Worm (Caenorhabditis elegans) whole organism, late embryonic: ENCODE measurements around the gene asns-2.

Source experiments
- F13H6.1 ChIP-seq: sonication (generic microtip); optimal IDR thresholded peaks from 2 replicates; lab custom pipeline; 2016; ENCODE audit warnings: missing genetic modification characterization, missing compliant biosample characterization
- K09A11.1 ChIP-seq: sonication (generic microtip); optimal IDR thresholded peaks from 2 replicates; lab custom pipeline; 2017; ENCODE audit warnings: antibody characterized with exemption, mild to moderate bottlenecking, missing genetic modification characterization, missing compliant biosample characterization; ENCODE audit not compliant: insufficient read depth
- T23F11.4 ChIP-seq: fragments of 200-800 bp; sonication (Bioruptor generic); optimal IDR thresholded peaks from 2 replicates; lab custom pipeline; 2018; ENCODE audit warnings: mild to moderate bottlenecking, missing genetic modification characterization, missing compliant biosample characterization
- ceh-18 ChIP-seq: sonication (generic microtip); optimal IDR thresholded peaks from 2 replicates; lab custom pipeline; 2016; ENCODE audit warnings: missing genetic modification characterization, missing compliant biosample characterization
- ceh-19 ChIP-seq: fragments of 200-800 bp; sonication (Bioruptor generic); optimal IDR thresholded peaks from 2 replicates; lab custom pipeline; 2018; ENCODE audit warnings: mild to moderate bottlenecking, missing genetic modification characterization, missing compliant biosample characterization
- ceh-22 ChIP-seq: sonication (generic microtip); optimal IDR thresholded peaks from 2 replicates; lab custom pipeline; 2017; ENCODE audit warnings: missing biosample characterization, missing genetic modification characterization
- ceh-30 ChIP-seq: fragments of 150-350 bp; optimal IDR thresholded peaks from 2 replicates; lab custom pipeline; 2014; ENCODE audit warnings: missing biosample characterization, missing genetic modification characterization
- ceh-6 ChIP-seq: fragments of 200-800 bp; sonication (Bioruptor generic); optimal IDR thresholded peaks from 2 replicates; lab custom pipeline; 2018; ENCODE audit warnings: mild to moderate bottlenecking, missing genetic modification characterization, missing compliant biosample characterization
- elt-2 ChIP-seq: sonication (generic microtip); optimal IDR thresholded peaks from 2 replicates; lab custom pipeline; 2016; ENCODE audit warnings: missing genetic modification reagents, missing genetic modification characterization, missing compliant biosample characterization
- elt-4 ChIP-seq: sonication (generic microtip); optimal IDR thresholded peaks from 2 replicates; lab custom pipeline; 2016; ENCODE audit warnings: missing genetic modification characterization, missing compliant biosample characterization
- eyg-1 ChIP-seq: sonication (generic microtip); optimal IDR thresholded peaks from 2 replicates; lab custom pipeline; 2016; ENCODE audit warnings: missing genotype, missing genetic modification characterization, missing compliant biosample characterization
- hlh-15 ChIP-seq: sonication (generic microtip); optimal IDR thresholded peaks from 2 replicates; lab custom pipeline; 2016; ENCODE audit warnings: missing genetic modification characterization, missing compliant biosample characterization
- hlh-6 ChIP-seq: sonication (generic microtip); optimal IDR thresholded peaks from 2 replicates; lab custom pipeline; 2016; ENCODE audit warnings: missing genotype, missing genetic modification characterization, missing compliant biosample characterization
- hlh-8 ChIP-seq: sonication (generic microtip); optimal IDR thresholded peaks from 2 replicates; lab custom pipeline; 2016; ENCODE audit warnings: missing genotype, missing genetic modification characterization, missing compliant biosample characterization
- nhr-232 ChIP-seq: sonication (generic microtip); optimal IDR thresholded peaks from 2 replicates; lab custom pipeline; 2016; ENCODE audit warnings: missing genetic modification characterization, missing compliant biosample characterization
- ref-2 ChIP-seq: sonication (generic microtip); optimal IDR thresholded peaks from 2 replicates; lab custom pipeline; 2016; ENCODE audit warnings: missing genetic modification characterization, missing compliant biosample characterization
- sox-4 ChIP-seq: sonication (generic microtip); optimal IDR thresholded peaks from 2 replicates; lab custom pipeline; 2017; ENCODE audit warnings: mild to moderate bottlenecking, missing genetic modification characterization, inconsistent platforms, missing compliant biosample characterization
- syd-9 ChIP-seq: sonication (generic microtip); optimal IDR thresholded peaks from 2 replicates; lab custom pipeline; 2016; ENCODE audit warnings: mild to moderate bottlenecking, missing genetic modification characterization, moderate library complexity, missing compliant biosample characterization
- ttx-3 ChIP-seq: sonication (generic microtip); optimal IDR thresholded peaks from 2 replicates; lab custom pipeline; 2016; ENCODE audit warnings: missing genetic modification reagents, missing genetic modification characterization, missing compliant biosample characterization
- unc-42 ChIP-seq: sonication (generic microtip); optimal IDR thresholded peaks from 2 replicates; lab custom pipeline; 2016; ENCODE audit warnings: missing genotype, missing genetic modification characterization, missing compliant biosample characterization
- unc-55 ChIP-seq: sonication (generic microtip); optimal IDR thresholded peaks from 2 replicates; lab custom pipeline; 2017; ENCODE audit warnings: missing biosample characterization, missing genetic modification reagents, missing genetic modification characterization

Gene asns-2

DNA sequence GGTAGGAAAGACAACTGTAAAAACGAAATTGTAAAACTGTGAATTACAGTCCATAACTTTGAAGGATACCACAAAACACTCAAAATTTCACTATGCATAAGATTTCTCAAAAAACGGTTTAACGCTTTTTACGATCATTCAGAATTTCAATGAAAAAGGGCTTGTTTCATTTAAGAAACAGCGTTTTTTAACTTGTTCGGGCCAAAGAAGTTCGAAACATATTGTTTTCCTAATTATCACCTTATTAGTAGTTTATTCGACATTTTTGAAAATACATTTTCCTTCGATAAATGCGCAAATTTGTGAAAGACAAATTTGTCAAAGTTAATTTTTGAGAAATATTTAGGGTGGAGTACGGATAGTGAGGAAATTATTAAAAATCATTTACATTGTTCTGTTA is 45.9 kb downstream of the asns-2 start:
- no peak for TF ChIP-seq K09A11.1 (tag; lab: Kevin White, UChicago)
- TF ChIP-seq ceh-18, result no peak
- no peak for TF ChIP-seq elt-2
- no peak for TF ChIP-seq ref-2 (tag; lab: Kevin White, UChicago)
- TF ChIP-seq ceh-19, result no peak
- TF ChIP-seq syd-9, result no peak
- no peak for TF ChIP-seq eyg-1 (tag; lab: Kevin White, UChicago)
- no peak for TF ChIP-seq ceh-6 (GFP tag; lab: Kevin White, UChicago)
- no peak for TF ChIP-seq ceh-30 (tag; lab: Kevin White, UChicago)
- TF ChIP-seq hlh-8, result no peak
- no peak for TF ChIP-seq elt-4 (tag; lab: Kevin White, UChicago)
- no peak for TF ChIP-seq unc-55 (GFP tag; lab: Kevin White, UChicago)
- TF ChIP-seq ttx-3 (tag; lab: Kevin White, UChicago), result no peak
- TF ChIP-seq nhr-232 (tag; lab: Kevin White, UChicago), result no peak
- no peak for TF ChIP-seq T23F11.4 (GFP tag; lab: Kevin White, UChicago)
- no peak for TF ChIP-seq hlh-15 (tag; lab: Kevin White, UChicago)
- no peak for TF ChIP-seq hlh-6 (tag; lab: Kevin White, UChicago)
- TF ChIP-seq unc-42 (tag; lab: Kevin White, UChicago), result no peak
- no peak for TF ChIP-seq F13H6.1 (tag; lab: Kevin White, UChicago)
- no peak for TF ChIP-seq sox-4 (tag; lab: Kevin White, UChicago)

DNA sequence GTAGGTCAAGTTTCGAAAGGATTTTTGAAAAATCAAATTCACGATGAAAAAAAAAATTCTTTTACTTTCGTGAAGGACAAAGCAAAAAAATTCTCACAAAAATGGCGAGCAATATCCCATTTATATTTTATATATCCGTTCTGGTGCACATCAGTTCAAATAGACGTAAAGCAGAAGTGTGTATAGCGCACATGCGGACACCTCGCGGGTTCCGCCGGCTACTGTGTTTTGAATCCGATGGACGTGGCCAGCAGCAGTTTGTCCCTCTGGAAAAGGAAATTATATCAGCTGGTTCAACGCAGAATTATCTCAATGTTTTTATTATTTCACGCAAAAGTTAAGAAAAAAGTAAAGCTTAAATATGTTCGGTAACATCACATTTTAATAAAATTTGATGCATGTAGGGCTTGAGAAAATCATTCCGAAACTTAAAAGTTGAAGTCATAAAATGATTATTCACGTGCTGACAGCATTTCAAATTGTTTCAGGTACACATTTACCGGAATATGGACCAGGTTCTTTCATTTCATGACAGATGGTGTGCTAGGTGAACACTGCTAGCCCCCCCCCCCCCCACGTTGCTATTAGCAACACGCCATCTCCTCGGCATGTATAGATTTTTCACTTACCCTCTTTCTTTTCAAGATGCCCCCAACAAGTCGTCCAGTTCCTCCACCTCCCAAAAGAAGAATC is 46.9 kb downstream of the asns-2 start, which contains the start of gene jbts-14:
jbts-14 (plus strand) TSS at position 643 of the 693 bp plus-strand sequence.
- no peak for TF ChIP-seq ceh-22 (tag; lab: Kevin White, UChicago)
